Worm (Caenorhabditis elegans): Measurements from ENCODE around the gene hrg-10.

The hrg-10 gene

DNA sequence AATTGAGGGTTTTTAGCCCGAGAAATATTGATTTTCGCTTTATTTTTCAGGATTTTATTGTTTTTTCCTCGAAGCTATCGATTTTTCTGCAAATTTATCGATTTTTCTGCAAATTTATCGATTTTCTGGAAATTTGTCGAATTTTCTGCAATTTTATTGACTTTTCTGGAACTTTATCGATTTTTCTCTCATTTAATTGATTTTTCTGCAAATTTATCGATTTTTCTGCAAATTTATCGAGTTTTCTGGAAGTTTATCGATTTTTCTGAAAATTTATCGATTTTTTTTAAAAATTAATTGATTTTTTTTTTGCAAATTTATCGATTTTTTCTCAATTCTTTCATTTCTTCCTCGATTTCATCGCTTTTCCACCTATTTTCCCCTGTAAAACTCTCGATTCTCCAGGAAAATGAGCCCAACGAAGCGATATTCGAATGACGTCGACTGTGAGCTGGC, 36.4 kb upstream of the hrg-10 start, which contains the start of gene gtf-2F2:
gtf-2F2 (plus strand) TSS at position 406 of the 456 bp plus-strand sequence.
- TF ChIP-seq R02D3.7 (tag; optimal IDR thresholded peaks at IDR 0.05) (no peak), jun-1 (tag; optimal IDR thresholded peaks at IDR 0.05) (no peak), ceh-28 (tag; optimal IDR thresholded peaks at IDR 0.05) (peak; percentile 94)

DNA sequence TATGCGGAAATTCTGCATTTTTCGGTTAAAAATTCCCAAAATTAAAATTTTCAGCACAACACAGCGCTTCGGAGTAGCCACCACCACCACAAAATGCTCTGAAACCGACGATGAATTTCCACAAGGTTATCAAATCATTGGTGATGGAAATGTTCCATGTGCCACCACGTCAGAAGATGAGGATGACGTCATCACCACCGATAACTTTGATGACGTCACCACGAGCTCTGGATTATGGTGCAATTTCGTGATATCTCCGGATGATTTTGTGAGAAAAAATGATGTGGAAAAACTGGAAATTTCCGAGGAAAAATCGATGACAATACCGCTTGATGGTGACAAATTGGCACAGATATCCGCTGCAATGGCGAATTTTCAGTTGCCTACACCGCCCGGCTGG, 35.9 kb upstream of the hrg-10 start:
- TF ChIP-seq elt-3 (tag; optimal IDR thresholded peaks at IDR 0.05) (no peak), unc-39 (tag; optimal IDR thresholded peaks at IDR 0.05) (no peak), snpc-4 (tag; optimal IDR thresholded peaks at IDR 0.05) (no peak), unc-62 (GFP tag; optimal IDR thresholded peaks at IDR 0.05) (no peak)

DNA sequence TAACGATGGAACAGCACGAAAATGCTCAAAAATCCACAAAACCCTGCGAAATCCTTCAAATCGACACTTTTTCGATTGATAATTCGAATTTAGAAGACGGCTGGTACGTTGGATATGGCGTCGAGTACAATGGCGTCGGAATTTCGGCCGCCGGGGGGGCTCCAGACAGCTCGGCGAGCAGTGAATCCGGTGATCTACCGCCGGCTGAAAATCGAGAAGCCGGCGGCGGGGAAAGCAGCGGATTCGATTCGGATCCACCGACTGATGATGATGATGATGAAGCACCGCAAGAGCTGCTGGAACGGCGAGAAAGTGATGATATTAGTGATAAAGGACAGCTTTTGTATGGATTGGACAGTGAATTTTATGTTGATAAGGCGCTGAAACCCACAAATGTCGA, 33.8 kb upstream of the hrg-10 start:
- no peak for TF ChIP-seq nhr-77 (tag; optimal IDR thresholded peaks at IDR 0.05)
- no peak for TF ChIP-seq fkh-10 (GFP tag; optimal IDR thresholded peaks at IDR 0.05)
- no peak for TF ChIP-seq nhr-23 (tag; optimal IDR thresholded peaks at IDR 0.05)

DNA sequence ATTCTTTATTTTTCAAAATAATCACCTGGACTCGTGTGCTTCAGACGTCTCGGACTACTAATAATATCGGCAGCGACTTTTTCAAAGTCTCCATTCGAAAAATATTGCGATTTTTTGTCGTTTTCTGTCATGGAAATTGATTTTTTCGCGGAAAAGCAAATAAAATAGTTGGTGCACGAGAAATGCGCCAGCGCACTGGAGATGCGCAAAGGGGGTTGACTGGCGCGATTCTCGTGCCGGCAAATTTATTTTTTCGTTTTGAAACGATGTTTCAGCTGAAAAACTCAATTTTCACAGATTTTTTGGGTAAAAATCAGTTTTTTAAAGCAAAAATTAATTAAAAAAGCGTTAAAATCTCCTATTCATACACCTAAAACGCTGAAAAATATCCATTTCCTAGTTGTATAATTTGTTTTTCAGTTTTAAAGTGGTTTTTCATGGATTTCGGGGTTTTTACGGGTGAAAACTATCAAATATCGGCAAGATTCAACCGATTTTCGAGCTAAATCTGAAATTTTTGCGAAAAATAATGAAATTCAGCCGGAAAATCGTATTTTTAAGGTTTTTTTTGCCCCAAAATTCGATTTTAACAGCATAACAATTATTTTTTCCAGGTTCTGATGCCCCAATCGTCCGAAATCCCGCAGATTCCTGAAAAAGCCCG, 33.3 kb upstream of the hrg-10 start, which contains the start of the genes reps-1 and Y39B6A.37:
reps-1 (minus strand) TSS at position 263 of the 664 bp plus-strand sequence.
Y39B6A.37 (plus strand) TSS at position 614 of the 664 bp plus-strand sequence.
- TF ChIP-seq ceh-82 (tag; optimal IDR thresholded peaks at IDR 0.05) (no peak), lsy-12 (tag; optimal IDR thresholded peaks at IDR 0.05) (no peak), ztf-4 (tag; optimal IDR thresholded peaks at IDR 0.05) (no peak), hmg-11 (tag; optimal IDR thresholded peaks at IDR 0.05) (peak; percentile 61), nhr-25 (tag; optimal IDR thresholded peaks at IDR 0.05) (peak; percentile 54), elt-1 (tag; optimal IDR thresholded peaks at IDR 0.05) (no peak), unc-62 (GFP tag; optimal IDR thresholded peaks at IDR 0.05) (no peak), zag-1 (tag; optimal IDR thresholded peaks at IDR 0.05) (no peak), nhr-12 (tag; optimal IDR thresholded peaks at IDR 0.05) (no peak), ceh-16 (tag; optimal IDR thresholded peaks at IDR 0.05) (no peak), sea-2 (GFP tag; optimal IDR thresholded peaks at IDR 0.05) (no peak), nhr-23 (tag; optimal IDR thresholded peaks at IDR 0.05) (peak; percentile 63), lin-39 (tag; optimal IDR thresholded peaks at IDR 0.05) (peak; percentile 49), nhr-77 (tag; optimal IDR thresholded peaks at IDR 0.05) (no peak), tbx-2 (tag; optimal IDR thresholded peaks at IDR 0.05) (peak; percentile 35), nhr-67 (tag; optimal IDR thresholded peaks at IDR 0.05) (no peak), mml-1 (tag; optimal IDR thresholded peaks at IDR 0.05) (no peak), eor-1 (tag; optimal IDR thresholded peaks at IDR 0.05) (no peak), nhr-237 (tag; optimal IDR thresholded peaks at IDR 0.05) (no peak), unc-39 (tag; optimal IDR thresholded peaks at IDR 0.05) (no peak), elt-2 (tag; optimal IDR thresholded peaks at IDR 0.05) (peak; percentile 33), ztf-11 (tag; optimal IDR thresholded peaks at IDR 0.05) (no peak), ceh-28 (tag; optimal IDR thresholded peaks at IDR 0.05) (peak; percentile 54), ceh-9 (tag; optimal IDR thresholded peaks at IDR 0.05) (no peak), lin-15B (tag; optimal IDR thresholded peaks at IDR 0.05) (peak; percentile 61), nhr-11 (tag; optimal IDR thresholded peaks at IDR 0.05) (no peak), nhr-76 (tag; optimal IDR thresholded peaks at IDR 0.05) (no peak), ZK546.5 (tag; optimal IDR thresholded peaks at IDR 0.05) (no peak), mdl-1 (tag; optimal IDR thresholded peaks at IDR 0.05) (no peak), nfya-1 (tag; optimal IDR thresholded peaks at IDR 0.05; ENCODE audit: insufficient read depth) (peak; percentile 58), nhr-28 (tag; optimal IDR thresholded peaks at IDR 0.05) (no peak), daf-12 (tag; optimal IDR thresholded peaks at IDR 0.05) (no peak), ama-1 (optimal IDR thresholded peaks at IDR 0.05) (no peak), jun-1 (tag; optimal IDR thresholded peaks at IDR 0.05) (peak; percentile 10), skn-1 (tag; optimal IDR thresholded peaks at IDR 0.05) (no peak), R02D3.7 (tag; optimal IDR thresholded peaks at IDR 0.05) (peak; percentile 51), elt-3 (tag; optimal IDR thresholded peaks at IDR 0.05) (no peak), nhr-43 (tag; optimal IDR thresholded peaks at IDR 0.05; ENCODE audit: poor library complexity, severe bottlenecking) (peak; percentile 38), egl-5 (tag; optimal IDR thresholded peaks at IDR 0.05) (peak; percentile 28), fkh-10 (GFP tag; optimal IDR thresholded peaks at IDR 0.05) (peak; percentile 2), fkh-2 (tag; optimal IDR thresholded peaks at IDR 0.05) (no peak), egl-27 (tag; optimal IDR thresholded peaks at IDR 0.05) (no peak), pha-4 (tag; optimal IDR thresholded peaks at IDR 0.05) (peak; percentile 74), snpc-4 (tag; optimal IDR thresholded peaks at IDR 0.05) (no peak), pqm-1 (tag; optimal IDR thresholded peaks at IDR 0.05) (no peak), fos-1 (tag; optimal IDR thresholded peaks at IDR 0.05) (no peak)

All from whole organism, L3 larva.